Worm (Caenorhabditis elegans) whole organism, late embryonic: Measurements from ENCODE around the gene T16G1.7.

ENCODE experiments used
- C08G9.2 ChIP-seq: sonication (generic microtip); optimal IDR thresholded peaks from 2 replicates; lab custom pipeline; 2016; ENCODE audit warnings: mild to moderate bottlenecking, missing genetic modification characterization, moderate library complexity, missing compliant biosample characterization
- F13H6.1 ChIP-seq: sonication (generic microtip); optimal IDR thresholded peaks from 2 replicates; lab custom pipeline; 2016; ENCODE audit warnings: missing genetic modification characterization, missing compliant biosample characterization
- K09A11.1 ChIP-seq: sonication (generic microtip); optimal IDR thresholded peaks from 2 replicates; lab custom pipeline; 2017; ENCODE audit warnings: antibody characterized with exemption, mild to moderate bottlenecking, missing genetic modification characterization, missing compliant biosample characterization; ENCODE audit not compliant: insufficient read depth
- T23F11.4 ChIP-seq: fragments of 200-800 bp; sonication (Bioruptor generic); optimal IDR thresholded peaks from 2 replicates; lab custom pipeline; 2018; ENCODE audit warnings: mild to moderate bottlenecking, missing genetic modification characterization, missing compliant biosample characterization
- ceh-14 ChIP-seq: sonication (generic microtip); optimal IDR thresholded peaks from 2 replicates; lab custom pipeline; 2016; ENCODE audit warnings: missing genotype, missing genetic modification characterization, missing compliant biosample characterization
- ceh-2 ChIP-seq: sonication (generic microtip); optimal IDR thresholded peaks from 2 replicates; lab custom pipeline; 2016; ENCODE audit warnings: missing genotype, missing genetic modification characterization, missing compliant biosample characterization
- ceh-22 ChIP-seq: sonication (generic microtip); optimal IDR thresholded peaks from 2 replicates; lab custom pipeline; 2017; ENCODE audit warnings: missing biosample characterization, missing genetic modification characterization
- ceh-30 ChIP-seq: fragments of 150-350 bp; optimal IDR thresholded peaks from 2 replicates; lab custom pipeline; 2014; ENCODE audit warnings: missing biosample characterization, missing genetic modification characterization
- ceh-31 ChIP-seq: sonication (generic microtip); optimal IDR thresholded peaks from 2 replicates; lab custom pipeline; 2016; ENCODE audit warnings: missing genetic modification characterization, missing compliant biosample characterization
- ceh-34 ChIP-seq: sonication (generic microtip); optimal IDR thresholded peaks from 2 replicates; lab custom pipeline; 2016; ENCODE audit warnings: mild to moderate bottlenecking, missing genetic modification characterization, missing compliant biosample characterization
- ceh-45 ChIP-seq: fragments of 200-800 bp; sonication (Bioruptor generic); IDR thresholded peaks from 2 replicates; pipeline ENCODE4 v1.3.6; 2022; ENCODE audit warnings: missing genetic modification reagents, missing genetic modification characterization, missing compliant biosample characterization
- ceh-48 ChIP-seq: sonication (generic microtip); optimal IDR thresholded peaks from 2 replicates; lab custom pipeline; 2016; ENCODE audit warnings: missing genetic modification characterization, inconsistent platforms, missing compliant biosample characterization
- ceh-9 ChIP-seq: sonication (generic microtip); optimal IDR thresholded peaks from 2 replicates; lab custom pipeline; 2016; ENCODE audit warnings: mild to moderate bottlenecking, missing genetic modification characterization, inconsistent platforms, missing compliant biosample characterization
- dve-1 ChIP-seq: sonication (generic microtip); optimal IDR thresholded peaks from 2 replicates; lab custom pipeline; 2017; ENCODE audit warnings: antibody characterized with exemption, mild to moderate bottlenecking, missing genetic modification characterization, missing compliant biosample characterization
- elt-4 ChIP-seq: sonication (generic microtip); optimal IDR thresholded peaks from 2 replicates; lab custom pipeline; 2016; ENCODE audit warnings: missing genetic modification characterization, missing compliant biosample characterization
- fax-1 ChIP-seq: sonication (generic microtip); optimal IDR thresholded peaks from 2 replicates; lab custom pipeline; 2016; ENCODE audit warnings: missing genotype, missing genetic modification characterization, missing compliant biosample characterization
- gmeb-2 ChIP-seq: sonication (generic microtip); optimal IDR thresholded peaks from 2 replicates; lab custom pipeline; 2016; ENCODE audit warnings: missing genetic modification characterization, inconsistent platforms, missing compliant biosample characterization
- hlh-13 ChIP-seq: fragments of 200-800 bp; sonication (Bioruptor generic); optimal IDR thresholded peaks from 2 replicates; lab custom pipeline; 2018; ENCODE audit warnings: mild to moderate bottlenecking, missing genetic modification characterization, missing compliant biosample characterization
- hlh-15 ChIP-seq: sonication (generic microtip); optimal IDR thresholded peaks from 2 replicates; lab custom pipeline; 2016; ENCODE audit warnings: missing genetic modification characterization, missing compliant biosample characterization
- lim-6 ChIP-seq: sonication (generic microtip); optimal IDR thresholded peaks from 2 replicates; lab custom pipeline; 2016; ENCODE audit warnings: missing genetic modification characterization, missing compliant biosample characterization
- lin-11 ChIP-seq: fragments of 200-800 bp; sonication (Bioruptor generic); optimal IDR thresholded peaks from 2 replicates; lab custom pipeline; 2018; ENCODE audit warnings: mild to moderate bottlenecking, missing genetic modification characterization, missing compliant biosample characterization
- madf-2 ChIP-seq: sonication (generic microtip); optimal IDR thresholded peaks from 2 replicates; lab custom pipeline; 2017; ENCODE audit warnings: missing genetic modification characterization, missing compliant biosample characterization
- nfya-1 ChIP-seq: sonication (generic microtip); optimal IDR thresholded peaks from 2 replicates; lab custom pipeline; 2017; ENCODE audit warnings: missing genetic modification characterization, mild to moderate bottlenecking, missing compliant biosample characterization, antibody characterized with exemption, moderate library complexity
- nhr-232 ChIP-seq: sonication (generic microtip); optimal IDR thresholded peaks from 2 replicates; lab custom pipeline; 2016; ENCODE audit warnings: missing genetic modification characterization, missing compliant biosample characterization
- pag-3 ChIP-seq: sonication (generic microtip); optimal IDR thresholded peaks from 2 replicates; lab custom pipeline; 2016; ENCODE audit warnings: missing compliant biosample characterization, missing genetic modification characterization, borderline replicate concordance
- pha-2 ChIP-seq: sonication (generic microtip); optimal IDR thresholded peaks from 2 replicates; lab custom pipeline; 2017; ENCODE audit warnings: mild to moderate bottlenecking, missing genetic modification characterization, missing compliant biosample characterization
- pqm-1 ChIP-seq: sonication (generic microtip); optimal IDR thresholded peaks from 2 replicates; lab custom pipeline; 2016; ENCODE audit warnings: missing genetic modification characterization, missing compliant biosample characterization
- ref-2 ChIP-seq: sonication (generic microtip); optimal IDR thresholded peaks from 2 replicates; lab custom pipeline; 2016; ENCODE audit warnings: missing genetic modification characterization, missing compliant biosample characterization
- sox-4 ChIP-seq: sonication (generic microtip); optimal IDR thresholded peaks from 2 replicates; lab custom pipeline; 2017; ENCODE audit warnings: mild to moderate bottlenecking, missing genetic modification characterization, inconsistent platforms, missing compliant biosample characterization
- tbx-2 ChIP-seq: sonication (generic microtip); optimal IDR thresholded peaks from 2 replicates; lab custom pipeline; 2016; ENCODE audit warnings: missing genetic modification characterization, missing compliant biosample characterization
- ttx-3 ChIP-seq: sonication (generic microtip); optimal IDR thresholded peaks from 2 replicates; lab custom pipeline; 2016; ENCODE audit warnings: missing genetic modification reagents, missing genetic modification characterization, missing compliant biosample characterization
- unc-42 ChIP-seq: sonication (generic microtip); optimal IDR thresholded peaks from 2 replicates; lab custom pipeline; 2016; ENCODE audit warnings: missing genotype, missing genetic modification characterization, missing compliant biosample characterization
- unc-55 ChIP-seq: sonication (generic microtip); optimal IDR thresholded peaks from 2 replicates; lab custom pipeline; 2017; ENCODE audit warnings: missing biosample characterization, missing genetic modification reagents, missing genetic modification characterization
- unc-86 ChIP-seq: sonication (generic microtip); optimal IDR thresholded peaks from 2 replicates; lab custom pipeline; 2016; ENCODE audit warnings: missing genetic modification characterization, missing compliant biosample characterization
- ztf-16 ChIP-seq: sonication (generic microtip); optimal IDR thresholded peaks from 2 replicates; lab custom pipeline; 2017; ENCODE audit warnings: missing genetic modification characterization, missing compliant biosample characterization

T16G1.7 gene

ce11 chrV:12950812-12951528 is 16.1 kb upstream of the T16G1.7 start, which contains the start of the genes T16G1.9 and T16G1.18:
Gene T16G1.9 (minus strand): TSS chrV:12950862.
Gene T16G1.18 (plus strand): TSS chrV:12951304.
- peak; percentile 47 for TF ChIP-seq ceh-48 (tag; lab: Kevin White, UChicago)
- no peak for TF ChIP-seq ceh-34
- TF ChIP-seq unc-55: peak; percentile 24
- peak; percentile 54 for TF ChIP-seq nfya-1 (tag; lab: Kevin White, UChicago)
- TF ChIP-seq unc-42 (tag; lab: Kevin White, UChicago): peak; percentile 50
- TF ChIP-seq fax-1 (tag; lab: Kevin White, UChicago): no peak
- peak; percentile 41 for TF ChIP-seq tbx-2 (tag; lab: Kevin White, UChicago)
- TF ChIP-seq ceh-31 (tag; lab: Kevin White, UChicago): peak; percentile 23
- TF ChIP-seq, all 69 proteins: peak for 6

- TF ChIP-seq ttx-3: no peak
- no peak for TF ChIP-seq lin-11
- TF ChIP-seq K09A11.1: no peak
- TF ChIP-seq C08G9.2 (tag; lab: Kevin White, UChicago): no peak
- no peak for TF ChIP-seq ceh-9 (tag; lab: Kevin White, UChicago)
- no peak for TF ChIP-seq lim-6 (tag; lab: Kevin White, UChicago)
- no peak for TF ChIP-seq elt-4 (tag; lab: Kevin White, UChicago)
- no peak for TF ChIP-seq unc-86
- no peak for TF ChIP-seq ztf-16 (tag; lab: Kevin White, UChicago)
- TF ChIP-seq sox-4: no peak
These were observed 14.7 kb upstream of the T16G1.7 start, which contains the start of gene T16G1.13 for ce11 chrV:12949607-12950006. Gene T16G1.13 (plus strand): TSS chrV:12949907.

ce11 chrV:12944775-12945174 is 9.9 kb upstream of the T16G1.7 start, which contains the start of gene grl-2:
Gene grl-2 (plus strand): TSS chrV:12945075.
- no peak for TF ChIP-seq pag-3 (tag; lab: Kevin White, UChicago)
- TF ChIP-seq F13H6.1: no peak
- no peak for TF ChIP-seq hlh-13 (GFP tag; lab: Kevin White, UChicago)
- no peak for TF ChIP-seq T23F11.4 (GFP tag; lab: Kevin White, UChicago)
- no peak for TF ChIP-seq nhr-232
- no peak for TF ChIP-seq ref-2 (tag; lab: Kevin White, UChicago)
- no peak for TF ChIP-seq sox-4
- TF ChIP-seq gmeb-2 (tag; lab: Kevin White, UChicago): no peak
- TF ChIP-seq ztf-16 (tag; lab: Kevin White, UChicago): no peak
- TF ChIP-seq unc-42 (tag; lab: Kevin White, UChicago): no peak
- TF ChIP-seq ceh-14 (tag; lab: Kevin White, UChicago): no peak
- TF ChIP-seq ceh-22: no peak

- TF ChIP-seq ceh-30 (tag; lab: Kevin White, UChicago) (no peak), hlh-15 (no peak), elt-4 (tag; lab: Kevin White, UChicago) (no peak), madf-2 (no peak), pqm-1 (tag; lab: Kevin White, UChicago) (no peak), pha-2 (tag; lab: Kevin White, UChicago) (no peak), ceh-45 (GFP tag; lab: Robert Waterston, UW) (no peak), dve-1 (no peak), ceh-2 (tag; lab: Kevin White, UChicago) (no peak)
These were observed 9.3 kb upstream of the T16G1.7 start, which contains the start of gene T16G1.3 for ce11 chrV:12944229-12944628. Gene T16G1.3 (minus strand): TSS chrV:12944329.
